Worm (Caenorhabditis elegans) whole organism, early embryonic: ENCODE data around the gene istr-1.

Experiments
- ama-1 ChIP-seq: fragments of 150-350 bp; optimal IDR thresholded peaks from 2 replicates; lab custom pipeline; 2014
- tbx-11 ChIP-seq: fragments of 200-800 bp; sonication (Bioruptor generic); IDR thresholded peaks from 2 replicates; pipeline ENCODE4 v1.3.6; 2022; ENCODE audit warnings: missing genetic modification characterization, missing compliant biosample characterization

DNA sequence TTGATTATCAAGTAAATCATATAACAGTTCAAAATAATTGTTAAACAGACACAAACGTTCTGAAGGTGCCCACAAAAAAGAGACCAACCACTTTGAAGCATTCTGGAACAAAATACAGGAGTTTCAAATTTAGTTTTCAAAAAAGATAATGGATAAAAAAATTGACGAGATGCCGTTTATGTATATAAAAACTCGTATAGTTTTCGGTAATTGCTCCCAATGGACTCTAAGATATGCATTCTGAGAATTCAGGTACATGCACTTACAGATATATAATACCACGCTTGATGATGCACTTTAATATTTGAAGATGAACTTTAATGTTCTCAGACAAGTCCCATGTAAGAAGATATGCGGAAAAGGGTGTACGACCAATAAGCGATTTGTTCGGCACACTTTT is 21.0 kb downstream of the istr-1 start, which contains the start of gene str-181:
- TF ChIP-seq ama-1 (lab: Kevin White, UChicago) (no peak), tbx-11 (GFP tag; lab: Robert Waterston, UW) (no peak)
